Worm (Caenorhabditis elegans): Measurements from ENCODE around the gene mrps-12.

- TF ChIP-seq dao-5 (tag; optimal IDR thresholded peaks at IDR 0.05) (no peak), him-1 (tag; optimal IDR thresholded peaks at IDR 0.05) (no peak)
Observed at ce11 chrV:20802906-20803305, 35.0 kb upstream of the mrps-12 start, which contains the start of gene Y44A6D.5.
